Worm (Caenorhabditis elegans): ENCODE data around the gene srv-34.

- TF ChIP-seq unc-62 (GFP tag; optimal IDR thresholded peaks at IDR 0.05 in 1 of 2): no peak
- TF ChIP-seq unc-62 (tag; optimal IDR thresholded peaks at IDR 0.05): no peak
- TF ChIP-seq nhr-28 (tag; optimal IDR thresholded peaks at IDR 0.05): no peak
- no peak for TF ChIP-seq nhr-25 (tag; optimal IDR thresholded peaks at IDR 0.05; ENCODE audit: borderline replicate concordance, insufficient read depth)
- TF ChIP-seq ZK546.5 (tag; optimal IDR thresholded peaks at IDR 0.05): no peak
Measured at ce11 chrV:16401519-16401918, 26.9 kb upstream of the srv-34 start, which contains the start of gene F13A7.14.
